Worm (Caenorhabditis elegans) whole organism, L3 larva: Measurements from ENCODE around the gene F26F12.4.

Experiments
- ama-1 ChIP-seq: fragments of 150-350 bp; optimal IDR thresholded peaks from 2 replicates; lab custom pipeline; 2018
- egl-5 ChIP-seq: fragments of 150-350 bp; optimal IDR thresholded peaks from 2 replicates; lab custom pipeline; 2017; ENCODE audit warnings: missing biosample characterization, missing genetic modification reagents, missing genetic modification characterization, inconsistent platforms
- hmg-11 ChIP-seq: sonication (generic microtip); optimal IDR thresholded peaks from 2 replicates; lab custom pipeline; 2016; ENCODE audit warnings: missing genetic modification characterization, missing compliant biosample characterization
- nhr-25 ChIP-seq: sonication (generic microtip); optimal IDR thresholded peaks from 2 replicates; lab custom pipeline; 2017; ENCODE audit warnings: missing biosample characterization, missing genetic modification characterization
- nhr-76 ChIP-seq: fragments of 150-350 bp; sonication (generic microtip); optimal IDR thresholded peaks from 5 replicates; lab custom pipeline; 2014; ENCODE audit warnings: missing biosample characterization, missing genetic modification characterization
- pha-4 ChIP-seq: fragments of 150-350 bp; optimal IDR thresholded peaks from 2 replicates; lab custom pipeline; 2014; ENCODE audit warnings: missing biosample characterization, missing genetic modification reagents, missing genetic modification characterization
- skn-1 ChIP-seq: fragments of 150-350 bp; optimal IDR thresholded peaks from 2 replicates; lab custom pipeline; 2014; ENCODE audit warnings: missing biosample characterization, missing genetic modification characterization
- tbx-2 ChIP-seq: sonication (generic microtip); optimal IDR thresholded peaks from 2 replicates; lab custom pipeline; 2016; ENCODE audit warnings: mild to moderate bottlenecking, missing genetic modification characterization, missing compliant biosample characterization
- zag-1 ChIP-seq: fragments of 150-350 bp; optimal IDR thresholded peaks from 2 replicates; lab custom pipeline; 2014; ENCODE audit warnings: missing biosample characterization, missing genetic modification characterization
- ztf-11 ChIP-seq: fragments of 150-350 bp; optimal IDR thresholded peaks from 2 replicates; lab custom pipeline; 2014; ENCODE audit warnings: missing biosample characterization, missing genetic modification characterization

DNA sequence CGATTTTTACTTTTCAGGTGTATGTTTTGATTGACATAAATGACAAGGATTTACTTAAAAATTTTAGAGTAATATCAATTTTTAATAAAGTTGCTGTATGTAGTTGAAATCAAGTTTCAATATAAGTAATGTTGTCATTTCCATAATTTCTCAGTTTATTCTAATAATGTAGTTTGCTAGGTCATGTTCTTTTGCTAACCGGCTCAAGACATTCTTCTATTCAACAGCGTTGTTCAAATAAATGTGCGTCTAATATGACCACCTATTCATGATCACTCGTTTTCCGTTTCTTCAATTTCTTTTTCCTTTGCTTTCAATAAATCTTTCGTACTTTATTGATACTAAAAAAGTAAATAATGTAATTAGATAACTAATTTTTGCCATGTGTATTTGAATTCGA is 10.9 kb upstream of the F26F12.4 start, which contains the start of gene C02G6.3:
- no peak for TF ChIP-seq nhr-25 (tag; lab: Kevin White, UChicago)
- no peak for TF ChIP-seq ama-1
- no peak for TF ChIP-seq ztf-11 (tag; lab: Kevin White, UChicago)
- no peak for TF ChIP-seq hmg-11
- TF ChIP-seq skn-1 (tag; lab: Kevin White, UChicago): no peak
- no peak for TF ChIP-seq nhr-76 (tag; lab: Kevin White, UChicago)
- no peak for TF ChIP-seq egl-5 (tag; lab: Kevin White, UChicago)
- TF ChIP-seq pha-4 (tag; lab: Kevin White, UChicago): no peak
- TF ChIP-seq zag-1 (tag; lab: Kevin White, UChicago): no peak
- no peak for TF ChIP-seq tbx-2 (tag; lab: Kevin White, UChicago)
